Worm (Caenorhabditis elegans) whole organism, early embryonic: ENCODE results near the gene srsx-6.

ENCODE experiments used
- B0310.2 ChIP-seq: sonication (generic microtip); optimal IDR thresholded peaks from 2 replicates; lab custom pipeline; 2016; ENCODE audit warnings: mild to moderate bottlenecking, missing genetic modification characterization, missing compliant biosample characterization
- F13C5.2 ChIP-seq: sonication (generic microtip); optimal IDR thresholded peaks from 2 replicates; lab custom pipeline; 2017; ENCODE audit warnings: mild to moderate bottlenecking, missing genetic modification characterization, inconsistent platforms, missing compliant biosample characterization
- aly-1 ChIP-seq: sonication (generic microtip); optimal IDR thresholded peaks from 2 replicates; lab custom pipeline; 2016; ENCODE audit warnings: missing genetic modification characterization, missing compliant biosample characterization
- ama-1 ChIP-seq: fragments of 150-350 bp; optimal IDR thresholded peaks from 2 replicates; lab custom pipeline; 2014
- ets-7 ChIP-seq: sonication (generic microtip); optimal IDR thresholded peaks from 2 replicates; lab custom pipeline; 2016; ENCODE audit warnings: missing genotype, missing genetic modification characterization, missing compliant biosample characterization
- hmg-4 ChIP-seq: fragments of 200-800 bp; sonication (Bioruptor generic); optimal IDR thresholded peaks from 2 replicates; lab custom pipeline; 2018; ENCODE audit warnings: mild to moderate bottlenecking, missing genetic modification characterization, missing compliant biosample characterization
- pes-1 ChIP-seq: fragments of 200-800 bp; sonication (Bioruptor generic); IDR thresholded peaks from 2 replicates; pipeline ENCODE4 v1.3.6; 2022; ENCODE audit warnings: missing genetic modification reagents, missing genetic modification characterization, missing compliant biosample characterization
- sea-1 ChIP-seq: fragments of 200-800 bp; sonication (Bioruptor generic); conservative IDR thresholded peaks from 2 replicates; pipeline ENCODE4 v1.3.6; 2022; ENCODE audit warnings: missing genetic modification characterization, missing compliant biosample characterization
- tbx-37 ChIP-seq: fragments of 200-800 bp; sonication (Bioruptor generic); conservative IDR thresholded peaks from 2 replicates; pipeline ENCODE4 v1.3.6; 2022; ENCODE audit warnings: missing genetic modification reagents, missing genetic modification characterization, missing compliant biosample characterization
- tra-4 ChIP-seq: sonication (generic microtip); optimal IDR thresholded peaks from 2 replicates; lab custom pipeline; 2017; ENCODE audit warnings: missing genetic modification characterization, missing compliant biosample characterization

ce11 chrV:7954552-7954951 lies 27.7 kb downstream of the srsx-6 start, which contains the start of gene F26D11.13:
- TF ChIP-seq ama-1 (lab: Kevin White, UChicago) = no peak
- TF ChIP-seq F13C5.2 (tag; lab: Kevin White, UChicago) = no peak
- TF ChIP-seq ets-7 (tag; lab: Kevin White, UChicago) = no peak
- TF ChIP-seq tbx-37 = no peak
- no peak for TF ChIP-seq B0310.2
- TF ChIP-seq hmg-4 (GFP tag; lab: Kevin White, UChicago) = no peak
- no peak for TF ChIP-seq aly-1
- TF ChIP-seq tra-4 (tag; lab: Kevin White, UChicago) = no peak
- TF ChIP-seq sea-1 = no peak
- no peak for TF ChIP-seq pes-1
